Worm (Caenorhabditis elegans) whole organism, late embryonic: Measurements from ENCODE around the gene sox-4.

ENCODE experiments used
- Y22D7AL.16 ChIP-seq: sonication (generic microtip); optimal IDR thresholded peaks from 2 replicates; lab custom pipeline; 2016; ENCODE audit warnings: missing genetic modification characterization, missing compliant biosample characterization
- ama-1 ChIP-seq: fragments of 150-350 bp; optimal IDR thresholded peaks from 2 replicates; lab custom pipeline; 2014
- fkh-10 ChIP-seq: fragments of 150-350 bp; optimal IDR thresholded peaks from 2 replicates; lab custom pipeline; 2014; ENCODE audit warnings: missing biosample characterization, missing genetic modification reagents, missing genetic modification characterization
- nhr-232 ChIP-seq: sonication (generic microtip); optimal IDR thresholded peaks from 2 replicates; lab custom pipeline; 2016; ENCODE audit warnings: missing genetic modification characterization, missing compliant biosample characterization
- pha-2 ChIP-seq: sonication (generic microtip); optimal IDR thresholded peaks from 2 replicates; lab custom pipeline; 2017; ENCODE audit warnings: mild to moderate bottlenecking, missing genetic modification characterization, missing compliant biosample characterization
- unc-3 ChIP-seq, 2 experiments: fragments of 200-800 bp in 1 of 2; sonication (Bioruptor generic) in 1 of 2; sonication (generic microtip) in 1 of 2; conservative IDR thresholded peaks in 1 of 2; optimal IDR thresholded peaks in 1 of 2; 2 replicates each; pipeline versions ENCODE4 v1.3.6 to Lab custom; 2016 to 2022; ENCODE audit warnings: missing compliant biosample characterization in 2 of 2, missing genetic modification characterization in 2 of 2, missing genetic modification reagents in 1 of 2

- TF ChIP-seq fkh-10, result no peak
- no peak for TF ChIP-seq unc-3 (GFP tag; conservative IDR thresholded peaks at IDR 0.05; lab: Robert Waterston, UW)
- TF ChIP-seq unc-3 (tag; optimal IDR thresholded peaks at IDR 0.05; lab: Kevin White, UChicago), result no peak
- TF ChIP-seq nhr-232 (tag; lab: Kevin White, UChicago), result no peak
- TF ChIP-seq pha-2 (tag; lab: Kevin White, UChicago), result no peak
- TF ChIP-seq ama-1 (lab: Kevin White, UChicago), result no peak
- no peak for TF ChIP-seq Y22D7AL.16 (tag; lab: Kevin White, UChicago)
Observed at ce11 chrX:3492431-3492830, 16.4 kb downstream of the sox-4 start.
